Fruit fly (Drosophila melanogaster): ENCODE results near the gene COX7AL2.

Gene COX7AL2

DNA sequence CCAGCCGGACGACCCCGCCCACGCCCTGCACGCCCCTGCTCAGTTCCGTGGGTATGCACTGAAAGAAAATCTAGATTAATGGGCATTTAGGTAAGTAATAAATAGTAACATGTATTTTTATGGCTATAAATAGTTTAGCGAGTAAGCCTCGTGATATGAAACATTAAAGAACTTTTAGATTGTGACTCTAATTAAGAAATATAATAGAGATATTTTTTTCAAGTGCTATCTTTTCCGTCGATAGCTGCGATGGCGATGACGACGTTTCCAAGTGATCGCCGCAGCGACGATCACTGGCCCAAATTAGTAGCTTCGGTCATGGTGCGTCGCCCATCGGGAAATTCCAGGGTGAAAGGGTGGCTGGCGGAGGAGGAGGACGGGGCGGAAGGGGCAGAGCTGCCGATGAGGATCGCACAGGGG lies 17.6 kb downstream of the COX7AL2 start:
- no peak for TF ChIP-seq CG17801 (GFP tag; optimal IDR thresholded peaks at IDR 0.05; ENCODE audit: partially characterized antibody)

DNA sequence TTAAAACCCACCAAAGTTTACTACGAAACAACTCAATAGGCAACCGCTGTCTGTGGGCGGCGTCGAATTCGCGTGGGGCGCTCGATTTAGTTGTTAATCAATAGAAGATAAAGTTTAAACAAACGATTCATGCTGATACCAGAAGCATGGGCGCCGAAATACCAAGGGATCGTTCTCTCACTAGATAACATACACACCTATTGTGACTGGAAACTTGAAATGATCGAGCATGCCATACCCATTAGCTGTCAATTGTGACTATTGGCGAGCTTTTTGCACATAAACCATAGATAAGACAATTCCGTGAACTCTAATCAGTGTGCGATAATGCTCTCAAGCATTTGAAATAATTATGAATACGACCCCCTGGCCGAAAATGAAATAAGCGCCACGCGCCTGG lies 18.3 kb downstream of the COX7AL2 start:
- TF ChIP-seq CG17801 (GFP tag; optimal IDR thresholded peaks at IDR 0.05; ENCODE audit: partially characterized antibody) = no peak

DNA sequence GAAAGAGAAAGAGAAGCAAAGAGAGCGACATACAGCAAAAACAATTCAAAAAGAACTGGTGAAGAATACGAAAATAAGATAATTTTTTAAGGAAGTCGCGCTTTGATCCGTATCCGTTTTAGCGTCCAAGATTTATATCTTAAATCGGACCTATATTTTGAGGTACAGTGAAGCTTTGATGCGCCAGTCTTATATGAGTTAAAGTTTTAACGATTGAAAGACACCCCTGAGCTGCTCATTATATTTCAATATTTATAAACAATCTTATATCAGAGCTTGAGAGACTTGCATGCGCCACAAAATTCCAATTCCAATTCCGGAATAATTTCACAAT lies 18.9 kb downstream of the COX7AL2 start:
- no peak for TF ChIP-seq CG17801 (GFP tag; optimal IDR thresholded peaks at IDR 0.05; ENCODE audit: partially characterized antibody)

- peak; percentile 55 for TF ChIP-seq CG17801 (GFP tag; optimal IDR thresholded peaks at IDR 0.05; ENCODE audit: partially characterized antibody)
Measured at dm6 chr2L:2177969-2178809, 19.5 kb downstream of the COX7AL2 start, which contains the start of gene aop. aop (minus strand) TSS chr2L:2178754.

- TF ChIP-seq CG17801 (GFP tag; optimal IDR thresholded peaks at IDR 0.05; ENCODE audit: partially characterized antibody) = no peak
Measured at dm6 chr2L:2177312-2177968, 20.3 kb downstream of the COX7AL2 start.

DNA sequence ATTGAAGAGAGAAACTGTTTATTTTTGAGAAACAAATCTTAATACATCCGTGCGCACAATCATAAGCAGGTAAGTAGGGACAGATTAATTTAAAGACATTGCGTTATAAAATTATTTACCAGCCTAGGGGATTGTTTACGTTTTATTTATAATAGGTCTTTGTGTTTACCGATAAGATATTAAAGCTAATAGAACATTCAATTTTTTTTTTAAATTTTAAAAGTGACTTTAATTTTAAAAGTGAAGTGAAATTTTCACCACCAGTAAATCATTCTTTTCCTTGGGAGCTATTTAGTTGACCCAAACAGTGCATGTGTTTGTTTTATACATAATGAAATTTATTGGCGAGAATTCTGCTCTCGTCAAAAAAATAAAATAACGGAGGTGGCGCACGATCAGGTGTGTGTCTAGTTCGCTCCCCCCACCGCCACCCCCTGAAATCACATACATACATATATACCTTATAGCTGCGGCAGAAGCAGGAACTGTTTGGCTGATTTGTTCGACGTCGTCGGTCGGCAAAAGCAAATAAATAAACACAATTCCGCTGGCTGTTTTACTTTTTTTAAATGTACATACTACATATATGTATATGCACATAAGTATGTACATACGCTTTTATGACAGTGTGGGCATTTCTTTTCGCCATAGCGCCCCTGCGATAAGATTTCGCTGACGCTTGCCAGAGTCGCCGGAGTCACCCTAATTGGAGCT lies 21.6 kb downstream of the COX7AL2 start:
- peak; percentile 45 for TF ChIP-seq CG17801 (GFP tag; optimal IDR thresholded peaks at IDR 0.05; ENCODE audit: partially characterized antibody)

dm6 chr2L:2175090-2175830 lies 22.5 kb downstream of the COX7AL2 start:
- TF ChIP-seq CG17801 (GFP tag; optimal IDR thresholded peaks at IDR 0.05; ENCODE audit: partially characterized antibody) = peak; percentile 36

dm6 chr2L:2173604-2174003 lies 24.1 kb downstream of the COX7AL2 start:
- TF ChIP-seq CG17801 (GFP tag; optimal IDR thresholded peaks at IDR 0.05; ENCODE audit: partially characterized antibody) = no peak

dm6 chr2L:2173191-2173590 lies 24.5 kb downstream of the COX7AL2 start:
- TF ChIP-seq CG17801 (GFP tag; optimal IDR thresholded peaks at IDR 0.05; ENCODE audit: partially characterized antibody) = no peak

- no peak for TF ChIP-seq CG17801 (GFP tag; optimal IDR thresholded peaks at IDR 0.05; ENCODE audit: partially characterized antibody)
Measured at dm6 chr2L:2172460-2173121, 25.1 kb downstream of the COX7AL2 start.

dm6 chr2L:2171366-2172078 lies 26.2 kb downstream of the COX7AL2 start:
- TF ChIP-seq CG17801 (GFP tag; optimal IDR thresholded peaks at IDR 0.05; ENCODE audit: partially characterized antibody) = peak; percentile 56

DNA sequence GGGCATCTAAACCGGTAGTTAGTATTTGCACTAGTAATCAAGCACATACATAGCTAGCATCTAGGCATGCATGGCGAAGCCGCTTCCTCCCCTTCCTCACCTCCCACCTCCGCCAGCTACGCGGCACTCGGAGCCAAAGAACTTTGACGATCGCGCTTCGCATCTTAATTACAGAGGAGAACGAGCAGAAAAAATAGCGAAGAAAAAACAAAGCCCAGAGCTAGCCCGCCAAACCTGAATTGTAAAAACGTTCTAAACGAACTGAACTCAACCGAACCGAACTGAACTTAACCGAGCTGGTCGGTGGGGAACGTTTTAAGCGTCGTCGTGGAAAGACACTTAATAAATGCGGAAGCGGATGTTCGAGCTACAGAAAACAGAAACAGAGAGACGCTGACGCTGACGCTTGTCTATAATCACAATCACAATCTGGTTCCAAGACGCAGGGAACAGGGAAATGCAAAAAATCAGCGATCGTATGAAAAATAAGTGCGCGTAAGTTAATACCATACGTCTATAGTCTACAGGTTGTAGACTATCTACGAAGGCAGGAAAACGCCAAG lies 28.7 kb downstream of the COX7AL2 start:
- no peak for TF ChIP-seq CG17801 (GFP tag; optimal IDR thresholded peaks at IDR 0.05; ENCODE audit: partially characterized antibody)

- TF ChIP-seq CG17801 (GFP tag; optimal IDR thresholded peaks at IDR 0.05; ENCODE audit: partially characterized antibody) = no peak
Measured at dm6 chr2L:2168184-2168893, 29.4 kb downstream of the COX7AL2 start.

Measured in ovary, adult (tissue).